Fruit fly (Drosophila melanogaster) whole organism, embryonic: Measurements from ENCODE around the gene Tsp97E.

Source experiments
- Atf6 ChIP-seq: fragments of 200-800 bp; sonication (Bioruptor generic); IDR thresholded peaks from 2 replicates; pipeline ENCODE4 v1.3.6; 2022; ENCODE audit warnings: missing biosample characterization, missing genetic modification characterization
- Awh ChIP-seq: fragments of 200-800 bp; sonication (Bioruptor generic); IDR thresholded peaks from 2 replicates; pipeline ENCODE4, ENCODE4 v1.3.6; 2022; ENCODE audit warnings: missing biosample characterization, missing genetic modification characterization
- BEAF-32 ChIP-seq: fragments of 200-800 bp; sonication (Bioruptor generic); optimal IDR thresholded peaks from 3 replicates; lab custom pipeline; 2017; ENCODE audit warnings: missing biosample characterization, missing genetic modification characterization, mild to moderate bottlenecking, moderate library complexity, missing genetic modification reagents
- Bgb ChIP-seq: fragments of 200-800 bp; sonication (Bioruptor generic); IDR thresholded peaks from 2 replicates; pipeline ENCODE4 v1.3.6; 2022; ENCODE audit warnings: missing biosample characterization, missing genetic modification characterization; ENCODE audit not compliant: partially characterized antibody
- CG11504 ChIP-seq: fragments of 200-800 bp; sonication (Bioruptor generic); optimal IDR thresholded peaks from 3 replicates; lab custom pipeline; 2019; ENCODE audit warnings: missing biosample characterization, mild to moderate bottlenecking, missing genetic modification characterization, moderate library complexity
- CG12104 ChIP-seq: fragments of 200-800 bp; sonication (Bioruptor generic); optimal IDR thresholded peaks from 3 replicates; lab custom pipeline; 2016; ENCODE audit warnings: missing biosample characterization, missing genetic modification characterization
- CG12659 ChIP-seq: fragments of 200-800 bp; sonication (Bioruptor generic); optimal IDR thresholded peaks from 3 replicates; lab custom pipeline; 2017; ENCODE audit warnings: mild to moderate bottlenecking, missing biosample characterization, missing genetic modification reagents, missing genetic modification characterization
- CG13624 ChIP-seq: fragments of 200-800 bp; sonication (Bioruptor generic); optimal IDR thresholded peaks from 2 replicates; lab custom pipeline; 2016; ENCODE audit warnings: missing biosample characterization, missing genetic modification characterization
- CG15269 ChIP-seq: fragments of 200-800 bp; sonication (Bioruptor generic); optimal IDR thresholded peaks from 2 replicates; lab custom pipeline; 2018; ENCODE audit warnings: missing biosample characterization, mild to moderate bottlenecking, missing genetic modification characterization, moderate library complexity
- CG1603 ChIP-seq: fragments of 200-800 bp; sonication (Bioruptor generic); optimal IDR thresholded peaks from 2 replicates; lab custom pipeline; 2019; ENCODE audit warnings: missing biosample characterization, mild to moderate bottlenecking, missing genetic modification characterization, moderate library complexity
- CG16779 ChIP-seq: fragments of 200-800 bp; sonication (Bioruptor generic); IDR thresholded peaks from 2 replicates; pipeline ENCODE4 v1.3.6; 2022; ENCODE audit warnings: missing biosample characterization, missing genetic modification characterization
- CG17186 ChIP-seq: fragments of 200-800 bp; sonication (Bioruptor generic); optimal IDR thresholded peaks from 3 replicates; lab custom pipeline; 2017; ENCODE audit warnings: missing biosample characterization, missing genetic modification reagents, missing genetic modification characterization
- CG17359 ChIP-seq: fragments of 200-800 bp; sonication (Bioruptor generic); optimal IDR thresholded peaks from 3 replicates; lab custom pipeline; 2018; ENCODE audit warnings: missing biosample characterization, mild to moderate bottlenecking, missing genetic modification characterization, moderate library complexity
- CG17829 ChIP-seq: fragments of 200-800 bp; optimal IDR thresholded peaks from 2 replicates; lab custom pipeline; 2019; ENCODE audit warnings: missing biosample characterization, mild to moderate bottlenecking, missing genetic modification characterization, moderate library complexity
- CG2120 ChIP-seq: fragments of 200-800 bp; sonication (Bioruptor generic); optimal IDR thresholded peaks from 3 replicates; lab custom pipeline; 2016; ENCODE audit warnings: missing biosample characterization, missing genetic modification characterization
- CG2678 ChIP-seq: fragments of 200-800 bp; sonication (Bioruptor generic); optimal IDR thresholded peaks from 3 replicates; lab custom pipeline; 2019; ENCODE audit warnings: missing biosample characterization, mild to moderate bottlenecking, missing genetic modification characterization, moderate library complexity
- CG2875 ChIP-seq: fragments of 200-800 bp; sonication (Bioruptor generic); optimal IDR thresholded peaks from 2 replicates; lab custom pipeline; 2017; ENCODE audit warnings: missing biosample characterization, mild to moderate bottlenecking, missing genetic modification characterization, missing genetic modification reagents
- CG30403 ChIP-seq: fragments of 200-800 bp; sonication (Bioruptor generic); optimal IDR thresholded peaks from 3 replicates; lab custom pipeline; 2016; ENCODE audit warnings: missing biosample characterization, missing genetic modification characterization
- CG31224 ChIP-seq: fragments of 200-800 bp; sonication (Bioruptor generic); IDR thresholded peaks from 2 replicates; pipeline ENCODE4 v1.3.6; 2022; ENCODE audit warnings: missing biosample characterization, missing genetic modification characterization
- CG31441 ChIP-seq: fragments of 200-800 bp; sonication (Bioruptor generic); IDR thresholded peaks from 2 replicates; pipeline ENCODE4 v1.3.6; 2022; ENCODE audit warnings: missing biosample characterization, missing genetic modification characterization
- CG3726 ChIP-seq: fragments of 200-800 bp; sonication (Bioruptor generic); IDR thresholded peaks from 3 replicates; pipeline ENCODE4, ENCODE4 v1.3.6; 2022; ENCODE audit warnings: missing biosample characterization, missing genetic modification characterization
- CG3847 ChIP-seq: fragments of 200-800 bp; sonication (Bioruptor generic); IDR thresholded peaks from 2 replicates; pipeline ENCODE4 v1.3.6; 2022; ENCODE audit warnings: missing biosample characterization, missing genetic modification characterization
- CG6813 ChIP-seq: fragments of 200-800 bp; sonication (Bioruptor generic); optimal IDR thresholded peaks from 2 replicates; lab custom pipeline; 2017; ENCODE audit warnings: missing biosample characterization, missing genetic modification characterization, mild to moderate bottlenecking, moderate library complexity, missing genetic modification reagents
- CG7372 ChIP-seq: fragments of 200-800 bp; sonication (Bioruptor generic); IDR thresholded peaks from 2 replicates; pipeline ENCODE4 v1.3.6; 2022; ENCODE audit warnings: missing biosample characterization, missing genetic modification characterization
- Chrac-16 ChIP-seq: fragments of 200-800 bp; sonication (Bioruptor generic); optimal IDR thresholded peaks from 3 replicates; lab custom pipeline; 2016; ENCODE audit warnings: missing biosample characterization, missing genetic modification characterization
- D19A ChIP-seq: fragments of 200-800 bp; optimal IDR thresholded peaks from 3 replicates; lab custom pipeline; 2019; ENCODE audit warnings: missing biosample characterization, mild to moderate bottlenecking, missing genetic modification characterization, moderate library complexity
- Doc2 ChIP-seq: fragments of 200-800 bp; sonication (Bioruptor generic); IDR thresholded peaks from 2 replicates; pipeline ENCODE4 v1.3.6; 2022; ENCODE audit warnings: missing biosample characterization, missing genetic modification characterization
- E2f1 ChIP-seq: fragments of 200-800 bp; sonication (Bioruptor generic); IDR thresholded peaks from 2 replicates; pipeline ENCODE4 v1.3.6; 2022; ENCODE audit warnings: missing biosample characterization, missing genetic modification characterization
- HHEX ChIP-seq: fragments of 200-800 bp; sonication (Bioruptor generic); optimal IDR thresholded peaks from 3 replicates; lab custom pipeline; 2017; ENCODE audit warnings: missing biosample characterization, mild to moderate bottlenecking, missing genetic modification characterization, missing genetic modification reagents
- HLHmδ ChIP-seq: fragments of 200-800 bp; sonication (Bioruptor generic); optimal IDR thresholded peaks from 2 replicates; lab custom pipeline; 2018; ENCODE audit warnings: missing biosample characterization, mild to moderate bottlenecking, missing genetic modification characterization, moderate library complexity
- HmgZ ChIP-seq: fragments of 200-800 bp; sonication (Bioruptor generic); optimal IDR thresholded peaks from 2 replicates; lab custom pipeline; 2018; ENCODE audit warnings: missing biosample characterization, mild to moderate bottlenecking, missing genetic modification characterization
- MESR4 ChIP-seq: fragments of 200-800 bp; sonication (Bioruptor generic); optimal IDR thresholded peaks from 2 replicates; lab custom pipeline; 2018; ENCODE audit warnings: missing biosample characterization, mild to moderate bottlenecking, missing genetic modification characterization, moderate library complexity
- MTF-1 ChIP-seq: fragments of 200-800 bp; sonication (Bioruptor generic); optimal IDR thresholded peaks from 2 replicates; lab custom pipeline; 2018; ENCODE audit warnings: missing biosample characterization, mild to moderate bottlenecking, missing genetic modification characterization, borderline replicate concordance
- Oaz ChIP-seq: fragments of 200-800 bp; sonication (Bioruptor generic); IDR thresholded peaks from 2 replicates; pipeline ENCODE4 v1.3.6; 2022; ENCODE audit warnings: missing biosample characterization, missing genetic modification characterization
- Oli ChIP-seq: fragments of 200-800 bp; sonication (Bioruptor generic); optimal IDR thresholded peaks from 2 replicates; lab custom pipeline; 2018; ENCODE audit warnings: missing biosample characterization, mild to moderate bottlenecking, missing genetic modification characterization, moderate library complexity
- Ptx1 ChIP-seq: fragments of 200-800 bp; sonication (Bioruptor generic); IDR thresholded peaks from 2 replicates; pipeline ENCODE4 v1.3.6; 2022; ENCODE audit warnings: missing biosample characterization, missing genetic modification characterization
- aop ChIP-seq: fragments of 200-800 bp; sonication (Bioruptor generic); IDR thresholded peaks from 2 replicates; pipeline ENCODE4 v1.3.6; 2022; ENCODE audit warnings: missing biosample characterization, missing genetic modification characterization
- da ChIP-seq: fragments of 200-800 bp; sonication (Bioruptor generic); optimal IDR thresholded peaks from 2 replicates; lab custom pipeline; 2016; ENCODE audit warnings: missing biosample characterization, missing genetic modification characterization
- dati ChIP-seq: fragments of 200-800 bp; sonication (Bioruptor generic); IDR thresholded peaks from 2 replicates; pipeline ENCODE4 v1.3.6; 2022; ENCODE audit warnings: missing biosample characterization, missing genetic modification characterization
- eve ChIP-seq, 2 experiments: fragments of >200 bp; optimal IDR thresholded peaks; 2 replicates each; lab custom pipeline; 2017; ENCODE audit warnings: missing biosample characterization in 2 of 2, missing genetic modification characterization in 2 of 2
- gsb-n ChIP-seq: fragments of 200-800 bp; sonication (Bioruptor generic); optimal IDR thresholded peaks from 3 replicates; lab custom pipeline; 2018; ENCODE audit warnings: missing biosample characterization, mild to moderate bottlenecking, missing genetic modification characterization
- lab ChIP-seq: fragments of 200-800 bp; sonication (Bioruptor generic); optimal IDR thresholded peaks from 3 replicates; lab custom pipeline; 2017; ENCODE audit warnings: missing biosample characterization, missing genetic modification characterization, mild to moderate bottlenecking, moderate library complexity, missing genetic modification reagents
- lola ChIP-seq, 3 experiments: fragments of >200 bp in 2 of 3; fragments of 200-800 bp in 1 of 3; sonication (Bioruptor generic) in 1 of 3; optimal IDR thresholded peaks; 2 replicates each; lab custom pipeline; 2017 to 2019; ENCODE audit warnings: missing biosample characterization in 3 of 3, missing genetic modification characterization in 3 of 3, mild to moderate bottlenecking in 1 of 3, moderate library complexity in 1 of 3
- onecut ChIP-seq: fragments of 200-800 bp; sonication (Bioruptor generic); IDR thresholded peaks from 2 replicates; pipeline ENCODE4 v1.3.6; 2022; ENCODE audit warnings: missing biosample characterization, missing genetic modification characterization
- rib ChIP-seq: fragments of 200-800 bp; sonication (Bioruptor generic); IDR thresholded peaks from 2 replicates; pipeline ENCODE4 v1.3.6; 2022; ENCODE audit warnings: missing biosample characterization, missing genetic modification characterization
- row ChIP-seq: fragments of 200-800 bp; sonication (Bioruptor generic); IDR thresholded peaks from 3 replicates; pipeline ENCODE4 v1.3.6; 2022; ENCODE audit warnings: missing biosample characterization, missing genetic modification characterization
- salm ChIP-seq: fragments of 200-800 bp; sonication (Bioruptor generic); optimal IDR thresholded peaks from 2 replicates; lab custom pipeline; 2018; ENCODE audit warnings: missing biosample characterization, mild to moderate bottlenecking, missing genetic modification characterization
- tio ChIP-seq: fragments of 200-800 bp; sonication (Bioruptor generic); optimal IDR thresholded peaks from 2 replicates; lab custom pipeline; 2017; ENCODE audit warnings: missing biosample characterization, missing genetic modification characterization, inconsistent platforms
- twi ChIP-seq: fragments of 200-800 bp; optimal IDR thresholded peaks from 2 replicates; lab custom pipeline; 2019; ENCODE audit warnings: missing biosample characterization, mild to moderate bottlenecking, missing genetic modification characterization, moderate library complexity
- wdn ChIP-seq: fragments of 200-800 bp; sonication (Bioruptor generic); IDR thresholded peaks from 2 replicates; pipeline ENCODE4 v1.3.6; 2022; ENCODE audit warnings: missing biosample characterization, missing genetic modification characterization
- zfh1 ChIP-seq: fragments of 200-800 bp; sonication (Bioruptor generic); IDR thresholded peaks from 3 replicates; pipeline ENCODE4 v1.3.6; 2022; ENCODE audit warnings: missing biosample characterization, missing genetic modification characterization

Tsp97E gene

dm6 chr3R:26969743-26970142, 5.1 kb upstream of the Tsp97E start:
- TF ChIP-seq CG6813 (GFP tag; lab: Kevin White, UChicago): no peak
- TF ChIP-seq HHEX: no peak
- no peak for TF ChIP-seq rib (GFP tag; lab: Robert Waterston, UW)
- no peak for TF ChIP-seq CG1603 (tag; lab: Kevin White, UChicago)
- no peak for TF ChIP-seq CG16779 (GFP tag; lab: Robert Waterston, UW)
- TF ChIP-seq row (GFP tag; lab: Robert Waterston, UW): peak; percentile 69; the same call in 2 of the 3 replicates
- no peak for TF ChIP-seq aop (GFP tag; lab: Robert Waterston, UW)
- no peak for TF ChIP-seq HmgZ (tag; lab: Kevin White, UChicago)
- TF ChIP-seq da (GFP tag; lab: Kevin White, UChicago): no peak
- TF ChIP-seq Oli (tag; lab: Kevin White, UChicago): no peak
- no peak for TF ChIP-seq CG17359 (tag; lab: Kevin White, UChicago)
- TF ChIP-seq CG17186 (GFP tag; lab: Kevin White, UChicago): no peak
- peak; percentile 21; the same call in 1 of the 2 replicates for TF ChIP-seq Ptx1
- no peak for TF ChIP-seq Doc2 (GFP tag; lab: Robert Waterston, UW)
- TF ChIP-seq CG3726 (GFP tag; lab: Robert Waterston, UW): no peak
- no peak for TF ChIP-seq gsb-n (tag; lab: Kevin White, UChicago)
- peak; percentile 3 for TF ChIP-seq CG13624 (GFP tag; lab: Kevin White, UChicago)
- no peak for TF ChIP-seq twi (tag; lab: Kevin White, UChicago)
- no peak for TF ChIP-seq salm (tag; lab: Kevin White, UChicago)
- TF ChIP-seq CG12104: no peak
- no peak for TF ChIP-seq CG7372
- no peak for TF ChIP-seq Bgb (GFP tag; lab: Robert Waterston, UW)
- TF ChIP-seq E2f1 (GFP tag; lab: Robert Waterston, UW): 0 out of 2 replicates have a peak, but pooled peaks have one; percentile 17
- TF ChIP-seq MESR4 (GFP tag; lab: Kevin White, UChicago): no peak
- no peak for TF ChIP-seq CG12659
- no peak for TF ChIP-seq Chrac-16 (GFP tag; lab: Kevin White, UChicago)
- TF ChIP-seq tio (GFP tag; lab: Kevin White, UChicago): no peak
- TF ChIP-seq dati (GFP tag; lab: Robert Waterston, UW): no peak
- peak; percentile 30 for TF ChIP-seq lab
- peak; percentile 12 for TF ChIP-seq CG2120 (GFP tag; lab: Kevin White, UChicago)
- peak; percentile 79 for TF ChIP-seq D19A
- no peak for TF ChIP-seq eve (GFP tag; optimal IDR thresholded peaks at IDR 0.05; lab: Kevin White, UChicago)
- no peak for TF ChIP-seq CG11504 (tag; lab: Kevin White, UChicago)
- peak; percentile 47 for TF ChIP-seq CG2678
- no peak for TF ChIP-seq Oaz (GFP tag; lab: Robert Waterston, UW)
- TF ChIP-seq CG31224 (GFP tag; lab: Robert Waterston, UW): 0 out of 2 replicates have a peak, but pooled peaks have one; percentile 5
- TF ChIP-seq lola (GFP tag; optimal IDR thresholded peaks at IDR 0.05; lab: Kevin White, UChicago): no peak
- TF ChIP-seq onecut (GFP tag; lab: Robert Waterston, UW): no peak
- no peak for TF ChIP-seq CG30403
- no peak for TF ChIP-seq BEAF-32 (GFP tag; lab: Kevin White, UChicago)
- TF ChIP-seq CG15269 (tag; lab: Kevin White, UChicago): peak; percentile 31
- TF ChIP-seq MTF-1 (GFP tag; lab: Kevin White, UChicago): no peak
- TF ChIP-seq CG3847 (GFP tag; lab: Robert Waterston, UW): no peak
- TF ChIP-seq zfh1 (GFP tag; lab: Robert Waterston, UW): no peak
- TF ChIP-seq HLHmδ: no peak
- no peak for TF ChIP-seq CG2875 (GFP tag; lab: Kevin White, UChicago)
- TF ChIP-seq Awh (GFP tag; lab: Robert Waterston, UW): no peak
- TF ChIP-seq Atf6: no peak
- no peak for TF ChIP-seq CG17829
- no peak for TF ChIP-seq wdn (GFP tag; lab: Robert Waterston, UW)
- no peak for TF ChIP-seq CG31441 (GFP tag; lab: Robert Waterston, UW)
